Worm (Caenorhabditis elegans) whole organism, early embryonic: ENCODE measurements around the gene T22C8.4.

Experiments
- F13C5.2 ChIP-seq: sonication (generic microtip); optimal IDR thresholded peaks from 2 replicates; lab custom pipeline; 2017; ENCODE audit warnings: mild to moderate bottlenecking, missing genetic modification characterization, inconsistent platforms, missing compliant biosample characterization
- ama-1 ChIP-seq: fragments of 150-350 bp; optimal IDR thresholded peaks from 2 replicates; lab custom pipeline; 2014
- ceh-13 ChIP-seq: fragments of 200-800 bp; sonication (Bioruptor generic); optimal IDR thresholded peaks from 2 replicates; lab custom pipeline; 2018; ENCODE audit warnings: mild to moderate bottlenecking, missing genetic modification characterization, missing compliant biosample characterization
- ceh-36 ChIP-seq: sonication (generic microtip); optimal IDR thresholded peaks from 2 replicates; lab custom pipeline; 2016; ENCODE audit warnings: missing genetic modification characterization, inconsistent platforms, missing compliant biosample characterization
- hmg-4 ChIP-seq: fragments of 200-800 bp; sonication (Bioruptor generic); optimal IDR thresholded peaks from 2 replicates; lab custom pipeline; 2018; ENCODE audit warnings: mild to moderate bottlenecking, missing genetic modification characterization, missing compliant biosample characterization
- pes-1 ChIP-seq: fragments of 200-800 bp; sonication (Bioruptor generic); IDR thresholded peaks from 2 replicates; pipeline ENCODE4 v1.3.6; 2022; ENCODE audit warnings: missing genetic modification reagents, missing genetic modification characterization, missing compliant biosample characterization
- tbx-11 ChIP-seq: fragments of 200-800 bp; sonication (Bioruptor generic); IDR thresholded peaks from 2 replicates; pipeline ENCODE4 v1.3.6; 2022; ENCODE audit warnings: missing genetic modification characterization, missing compliant biosample characterization

- TF ChIP-seq ama-1 (lab: Kevin White, UChicago) (no peak), ceh-13 (GFP tag; lab: Kevin White, UChicago) (no peak), hmg-4 (GFP tag; lab: Kevin White, UChicago) (no peak), F13C5.2 (tag; lab: Kevin White, UChicago) (no peak), pes-1 (no peak), tbx-11 (GFP tag; lab: Robert Waterston, UW) (no peak), ceh-36 (tag; lab: Kevin White, UChicago) (no peak)
These were observed 23.1 kb downstream of the T22C8.4 start, which contains the start of gene pigg-1 for ce11 chrII:8600165-8600564.
